Fruit fly (Drosophila melanogaster) whole organism, embryonic: Measurements from ENCODE around the gene THG.

Source experiments
- Abd-B ChIP-seq: fragments of 200-800 bp; sonication (Bioruptor generic); optimal IDR thresholded peaks from 2 replicates; lab custom pipeline; 2018; ENCODE audit warnings: missing biosample characterization, mild to moderate bottlenecking, missing genetic modification characterization, moderate library complexity
- Atf6 ChIP-seq: fragments of 200-800 bp; sonication (Bioruptor generic); IDR thresholded peaks from 2 replicates; pipeline ENCODE4 v1.3.6; 2022; ENCODE audit warnings: missing biosample characterization, missing genetic modification characterization
- C15 ChIP-seq: fragments of 200-800 bp; sonication (Bioruptor generic); IDR thresholded peaks from 3 replicates; pipeline ENCODE4 v1.3.6; 2022; ENCODE audit warnings: missing biosample characterization, missing genetic modification characterization
- CG10209 ChIP-seq: fragments of 200-800 bp; sonication (Bioruptor generic); optimal IDR thresholded peaks from 3 replicates; lab custom pipeline; 2017; ENCODE audit warnings: missing biosample characterization, mild to moderate bottlenecking, missing genetic modification characterization, missing genetic modification reagents
- CG10274 ChIP-seq: fragments of 200-800 bp; sonication (Bioruptor generic); optimal IDR thresholded peaks from 3 replicates; lab custom pipeline; 2017; ENCODE audit warnings: missing biosample characterization, mild to moderate bottlenecking, missing genetic modification characterization
- CG11398 ChIP-seq: fragments of 200-800 bp; sonication (Bioruptor generic); optimal IDR thresholded peaks from 2 replicates; lab custom pipeline; 2016; ENCODE audit warnings: missing biosample characterization, missing genetic modification characterization
- CG11723 ChIP-seq: fragments of 200-800 bp; sonication (Bioruptor generic); optimal IDR thresholded peaks from 2 replicates; lab custom pipeline; 2017; ENCODE audit warnings: missing biosample characterization, mild to moderate bottlenecking, missing genetic modification characterization
- CG12219 ChIP-seq: fragments of 200-800 bp; sonication (Bioruptor generic); optimal IDR thresholded peaks from 3 replicates; lab custom pipeline; 2018; ENCODE audit warnings: missing biosample characterization, mild to moderate bottlenecking, missing genetic modification characterization
- CG14441 ChIP-seq: fragments of 200-800 bp; sonication (Bioruptor generic); IDR thresholded peaks from 2 replicates; pipeline ENCODE4 v1.3.6; 2022; ENCODE audit warnings: missing biosample characterization, missing genetic modification characterization
- CG15479 ChIP-seq: fragments of 200-800 bp; sonication (Bioruptor generic); optimal IDR thresholded peaks from 3 replicates; lab custom pipeline; 2019; ENCODE audit warnings: missing biosample characterization, mild to moderate bottlenecking, missing genetic modification characterization, moderate library complexity
- CG17568 ChIP-seq: fragments of 200-800 bp; sonication (Bioruptor generic); optimal IDR thresholded peaks from 2 replicates; lab custom pipeline; 2018; ENCODE audit warnings: missing biosample characterization, mild to moderate bottlenecking, missing genetic modification characterization, moderate library complexity
- CG2129 ChIP-seq: fragments of 200-800 bp; sonication (Bioruptor generic); IDR thresholded peaks from 2 replicates; pipeline ENCODE4 v1.3.6; 2022; ENCODE audit warnings: missing biosample characterization, missing genetic modification characterization; ENCODE audit not compliant: partially characterized antibody
- CG30403 ChIP-seq: fragments of 200-800 bp; sonication (Bioruptor generic); optimal IDR thresholded peaks from 3 replicates; lab custom pipeline; 2016; ENCODE audit warnings: missing biosample characterization, missing genetic modification characterization
- CG31365 ChIP-seq: fragments of 200-800 bp; sonication (Bioruptor generic); optimal IDR thresholded peaks from 2 replicates; lab custom pipeline; 2018; ENCODE audit warnings: missing biosample characterization, mild to moderate bottlenecking, missing genetic modification characterization
- CG4617 ChIP-seq: fragments of 200-800 bp; sonication (Bioruptor generic); optimal IDR thresholded peaks from 3 replicates; lab custom pipeline; 2016; ENCODE audit warnings: missing biosample characterization, missing genetic modification characterization, borderline replicate concordance
- CG4854 ChIP-seq: fragments of 200-800 bp; sonication (Bioruptor generic); optimal IDR thresholded peaks from 2 replicates; lab custom pipeline; 2016; ENCODE audit warnings: missing biosample characterization, missing genetic modification characterization, inconsistent platforms
- CG6689 ChIP-seq: fragments of 200-800 bp; sonication (Bioruptor generic); IDR thresholded peaks from 2 replicates; pipeline ENCODE4 v1.3.6; 2022; ENCODE audit warnings: missing biosample characterization, missing genetic modification characterization
- CG8281 ChIP-seq: fragments of 200-800 bp; sonication (Bioruptor generic); optimal IDR thresholded peaks from 2 replicates; lab custom pipeline; 2018; ENCODE audit warnings: missing biosample characterization, mild to moderate bottlenecking, missing genetic modification characterization, moderate library complexity
- CG9727 ChIP-seq: fragments of 200-800 bp; sonication (Bioruptor generic); optimal IDR thresholded peaks from 3 replicates; lab custom pipeline; 2017; ENCODE audit warnings: missing biosample characterization, mild to moderate bottlenecking, missing genetic modification characterization
- CHES-1-like ChIP-seq: fragments of 200-800 bp; sonication (Bioruptor generic); optimal IDR thresholded peaks from 2 replicates; lab custom pipeline; 2016; ENCODE audit warnings: missing biosample characterization, missing genetic modification characterization
- CrebB ChIP-seq: fragments of 200-800 bp; sonication (Bioruptor generic); optimal IDR thresholded peaks from 3 replicates; lab custom pipeline; 2018; ENCODE audit warnings: missing biosample characterization, mild to moderate bottlenecking, missing genetic modification characterization
- D19B ChIP-seq: fragments of 200-800 bp; sonication (Bioruptor generic); optimal IDR thresholded peaks from 2 replicates; lab custom pipeline; 2017; ENCODE audit warnings: missing biosample characterization, mild to moderate bottlenecking, missing genetic modification characterization
- Dad ChIP-seq: fragments of 200-800 bp; sonication (Bioruptor generic); optimal IDR thresholded peaks from 3 replicates; lab custom pipeline; 2016; ENCODE audit warnings: missing biosample characterization, missing genetic modification characterization
- Dbx ChIP-seq: fragments of 200-800 bp; sonication (Bioruptor generic); IDR thresholded peaks from 3 replicates; pipeline ENCODE4 v1.3.6; 2022; ENCODE audit warnings: missing biosample characterization, missing genetic modification characterization
- Dip2 ChIP-seq: fragments of 200-800 bp; sonication (Bioruptor generic); IDR thresholded peaks from 2 replicates; pipeline ENCODE4 v1.3.6; 2022; ENCODE audit warnings: missing biosample characterization, missing genetic modification characterization
- Dip3 ChIP-seq: fragments of 200-800 bp; sonication (Bioruptor generic); optimal IDR thresholded peaks from 3 replicates; lab custom pipeline; 2016; ENCODE audit warnings: missing biosample characterization, missing genetic modification characterization
- Dll ChIP-seq: fragments of 200-800 bp; sonication (Bioruptor generic); IDR thresholded peaks from 4 replicates; pipeline ENCODE4 v1.3.6; 2022; ENCODE audit warnings: missing biosample characterization, missing genetic modification characterization; ENCODE audit not compliant: partially characterized antibody
- HmgD ChIP-seq: fragments of 200-800 bp; sonication (Bioruptor generic); optimal IDR thresholded peaks from 3 replicates; lab custom pipeline; 2016; ENCODE audit warnings: missing biosample characterization, missing genetic modification characterization
- NfI ChIP-seq: fragments of 200-800 bp; sonication (Bioruptor generic); optimal IDR thresholded peaks from 3 replicates; lab custom pipeline; 2018; ENCODE audit warnings: missing biosample characterization, mild to moderate bottlenecking, missing genetic modification characterization, moderate library complexity
- Sox102F ChIP-seq: fragments of 200-800 bp; sonication (Bioruptor generic); optimal IDR thresholded peaks from 2 replicates; lab custom pipeline; 2018; ENCODE audit warnings: missing biosample characterization, mild to moderate bottlenecking, missing genetic modification characterization, moderate library complexity
- abd-A ChIP-seq: fragments of 200-800 bp; sonication (Bioruptor generic); optimal IDR thresholded peaks from 3 replicates; lab custom pipeline; 2019; ENCODE audit warnings: missing biosample characterization, mild to moderate bottlenecking, missing genetic modification characterization, moderate library complexity
- ac ChIP-seq: fragments of 200-800 bp; sonication (Bioruptor generic); optimal IDR thresholded peaks from 3 replicates; lab custom pipeline; 2017; ENCODE audit warnings: missing biosample characterization, mild to moderate bottlenecking, missing genetic modification characterization
- ara ChIP-seq: fragments of 200-800 bp; sonication (Bioruptor generic); IDR thresholded peaks from 2 replicates; pipeline ENCODE4 v1.3.6; 2022; ENCODE audit warnings: missing biosample characterization, missing genetic modification characterization
- bigmax ChIP-seq: fragments of 200-800 bp; sonication (Bioruptor generic); optimal IDR thresholded peaks from 2 replicates; lab custom pipeline; 2018; ENCODE audit warnings: missing biosample characterization, mild to moderate bottlenecking, missing genetic modification characterization
- bsh ChIP-seq, 2 experiments: fragments of 200-800 bp; sonication (Bioruptor generic); optimal IDR thresholded peaks; 2 replicates each; lab custom pipeline; 2017 to 2018; ENCODE audit warnings: mild to moderate bottlenecking in 2 of 2, missing biosample characterization in 2 of 2, missing genetic modification characterization in 2 of 2, moderate library complexity in 1 of 2
- dm ChIP-seq: fragments of 200-800 bp; sonication (Bioruptor generic); optimal IDR thresholded peaks from 3 replicates; lab custom pipeline; 2016; ENCODE audit warnings: missing biosample characterization, missing genetic modification characterization
- exex ChIP-seq: fragments of 200-800 bp; sonication (Bioruptor generic); optimal IDR thresholded peaks from 4 replicates; lab custom pipeline; 2018; ENCODE audit warnings: missing biosample characterization, mild to moderate bottlenecking, missing genetic modification characterization, moderate library complexity
- gem ChIP-seq: fragments of 200-800 bp; sonication (Bioruptor generic); optimal IDR thresholded peaks from 2 replicates; lab custom pipeline; 2019; ENCODE audit warnings: missing biosample characterization, mild to moderate bottlenecking, missing genetic modification characterization, moderate library complexity
- lilli ChIP-seq: fragments of 200-800 bp; sonication (Bioruptor generic); optimal IDR thresholded peaks from 3 replicates; lab custom pipeline; 2016; ENCODE audit warnings: missing biosample characterization, missing genetic modification characterization
- lov ChIP-seq, 2 experiments: fragments of 200-800 bp in 1 of 2; fragments of >200 bp in 1 of 2; sonication (Bioruptor generic) in 1 of 2; IDR thresholded peaks in 1 of 2; optimal IDR thresholded peaks in 1 of 2; 2 replicates in 1 of 2; 3 replicates in 1 of 2; pipeline versions ENCODE4 v1.3.6 to Lab custom; 2017 to 2022; ENCODE audit warnings: missing biosample characterization in 1 of 2, missing genetic modification characterization in 1 of 2
- nerfin-1 ChIP-seq: fragments of 200-800 bp; sonication (Bioruptor generic); optimal IDR thresholded peaks from 3 replicates; lab custom pipeline; 2019; ENCODE audit warnings: missing biosample characterization, mild to moderate bottlenecking, missing genetic modification characterization, moderate library complexity
- pzg ChIP-seq: fragments of 200-800 bp; sonication (Bioruptor generic); optimal IDR thresholded peaks from 3 replicates; lab custom pipeline; 2018; ENCODE audit warnings: missing biosample characterization, mild to moderate bottlenecking, missing genetic modification characterization, moderate library complexity
- repo ChIP-seq: fragments of 200-800 bp; sonication (Bioruptor generic); optimal IDR thresholded peaks from 2 replicates; lab custom pipeline; 2016; ENCODE audit warnings: missing biosample characterization, missing genetic modification characterization
- sens-2 ChIP-seq: fragments of 200-800 bp; sonication (Bioruptor generic); IDR thresholded peaks from 2 replicates; pipeline ENCODE4 v1.3.6; 2022; ENCODE audit warnings: missing biosample characterization, missing genetic modification characterization
- tup ChIP-seq: fragments of 200-800 bp; sonication (Bioruptor generic); optimal IDR thresholded peaks from 2 replicates; lab custom pipeline; 2016; ENCODE audit warnings: missing biosample characterization, mild to moderate bottlenecking, missing genetic modification characterization, moderate library complexity
- yki ChIP-seq: fragments of >200 bp; optimal IDR thresholded peaks from 3 replicates; lab custom pipeline; 2018
- zf30C ChIP-seq: fragments of 200-800 bp; sonication (Bioruptor generic); optimal IDR thresholded peaks from 3 replicates; lab custom pipeline; 2018; ENCODE audit warnings: missing biosample characterization, mild to moderate bottlenecking, missing genetic modification characterization

Gene THG

dm6 chr2L:14995594-14996463 is 13.7 kb downstream of the THG start (continued):
- TF ChIP-seq abd-A (peak; percentile 98), ac (no peak), nerfin-1 (tag; lab: Kevin White, UChicago) (peak; percentile 80), Dip3 (GFP tag; lab: Kevin White, UChicago) (no peak), CG9727 (GFP tag; lab: Kevin White, UChicago) (peak; percentile 92), CG31365 (tag; lab: Kevin White, UChicago) (peak; percentile 56), lov (optimal IDR thresholded peaks at IDR 0.05; lab: Kevin White, UChicago) (no peak), lov (GFP tag; IDR thresholded peaks at IDR 0.05; lab: Robert Waterston, UW) (peak; percentile 73), exex (tag; lab: Kevin White, UChicago) (peak; percentile 49), CG4854 (peak; percentile 61), D19B (GFP tag; lab: Kevin White, UChicago) (peak; percentile 61), pzg (no peak), Dll (GFP tag; lab: Robert Waterston, UW) (0 out of 4 replicates have a peak, but pooled peaks have one; percentile 28), C15 (GFP tag; lab: Robert Waterston, UW) (0 out of 3 replicates have a peak, but pooled peaks have one; percentile 45), Dad (no peak), Dbx (GFP tag; lab: Robert Waterston, UW) (peak; percentile 79; the same call in 2 of the 3 replicates), NfI (GFP tag; lab: Kevin White, UChicago) (peak; percentile 73), CG4617 (GFP tag; lab: Kevin White, UChicago) (peak; percentile 48), CG12219 (GFP tag; lab: Kevin White, UChicago) (peak; percentile 80), lilli (GFP tag; lab: Kevin White, UChicago) (peak; percentile 75), CG8281 (tag; lab: Kevin White, UChicago) (peak; percentile 98), zf30C (peak; percentile 60), gem (peak; percentile 97), Atf6 (GFP tag; lab: Robert Waterston, UW) (peak; percentile 88), sens-2 (peak; percentile 64; the same call in 1 of the 2 replicates), bigmax (no peak), CG15479 (GFP tag; lab: Kevin White, UChicago) (no peak), CrebB (tag; lab: Kevin White, UChicago) (peak; percentile 80), HmgD (GFP tag; lab: Kevin White, UChicago) (peak; percentile 51), dm (GFP tag; lab: Kevin White, UChicago) (no peak), CG30403 (GFP tag; lab: Kevin White, UChicago) (peak; percentile 91), CG17568 (GFP tag; lab: Kevin White, UChicago) (peak; percentile 76), Abd-B (GFP tag; lab: Kevin White, UChicago) (peak; percentile 90), repo (GFP tag; lab: Kevin White, UChicago) (peak; percentile 43), CG10274 (peak; percentile 42), CG6689 (GFP tag; lab: Robert Waterston, UW) (peak; percentile 95), bsh (GFP tag; optimal IDR thresholded peaks at IDR 0.05; lab: Kevin White, UChicago) (peak; percentile 79 to 96), Dip2 (no peak), CG14441 (GFP tag; lab: Robert Waterston, UW) (peak; percentile 92), yki (lab: Kevin White, UChicago) (no peak), tup (GFP tag; lab: Kevin White, UChicago) (peak; percentile 45), CG11723 (peak; percentile 74), Sox102F (GFP tag; lab: Kevin White, UChicago) (peak; percentile 98), CG10209 (peak; percentile 90), CG11398 (GFP tag; lab: Kevin White, UChicago) (peak; percentile 55), ara (peak; percentile 92), CHES-1-like (GFP tag; lab: Kevin White, UChicago) (peak; percentile 8), CG2129 (GFP tag; lab: Robert Waterston, UW) (no peak)
